Worm (Caenorhabditis elegans) whole organism, L2 larva: Measurements from ENCODE around the gene gcy-29.
"Not testable (repeated sequence)": the region's sequence is repeated elsewhere in the genome, so short reads cannot be mapped to it uniquely, and the experiment has no call there.

Source experiments
- ama-1 ChIP-seq: fragments of 150-350 bp; optimal IDR thresholded peaks from 2 replicates; lab custom pipeline; 2018; ENCODE audit warnings: inconsistent platforms
- elt-3 ChIP-seq: sonication (generic microtip); optimal IDR thresholded peaks from 2 replicates; lab custom pipeline; 2017; ENCODE audit warnings: missing biosample characterization, missing genetic modification characterization
- lin-13 ChIP-seq: fragments of 150-350 bp; optimal IDR thresholded peaks from 2 replicates; lab custom pipeline; 2014; ENCODE audit warnings: missing biosample characterization, missing genetic modification reagents, missing genetic modification characterization
- skn-1 ChIP-seq: sonication (generic microtip); optimal IDR thresholded peaks from 2 replicates; lab custom pipeline; 2017; ENCODE audit warnings: missing biosample characterization, missing genetic modification characterization
- zag-1 ChIP-seq: fragments of 150-350 bp; optimal IDR thresholded peaks from 2 replicates; lab custom pipeline; 2014; ENCODE audit warnings: missing biosample characterization, missing genetic modification characterization

- peak; percentile 56 for TF ChIP-seq zag-1 (tag; lab: Kevin White, UChicago)
- TF ChIP-seq elt-3 (tag; lab: Kevin White, UChicago); skn-1 (tag; lab: Kevin White, UChicago); ama-1 (lab: Kevin White, UChicago): not testable (repeated sequence)
- peak; percentile 92 for TF ChIP-seq lin-13
Measured at ce11 chrII:14561549-14562115, 13.0 kb upstream of the gcy-29 start, which contains the start of gene mog-4.
